Fruit fly (Drosophila melanogaster) whole organism, embryonic: ENCODE data around the gene unc-13.

Experiments used
- Atf6 ChIP-seq: fragments of 200-800 bp; sonication (Bioruptor generic); IDR thresholded peaks from 2 replicates; pipeline ENCODE4 v1.3.6; 2022; ENCODE audit warnings: missing biosample characterization, missing genetic modification characterization
- Bdp1 ChIP-seq: fragments of 200-800 bp; sonication (Bioruptor generic); optimal IDR thresholded peaks from 3 replicates; lab custom pipeline; 2016; ENCODE audit warnings: missing biosample characterization, missing genetic modification characterization
- Blimp-1 ChIP-seq: fragments of 200-800 bp; sonication (Bioruptor generic); optimal IDR thresholded peaks from 3 replicates; lab custom pipeline; 2018; ENCODE audit warnings: missing biosample characterization, missing genetic modification characterization, mild to moderate bottlenecking, moderate library complexity, missing genetic modification reagents
- CG10321 ChIP-seq: fragments of 200-800 bp; sonication (Bioruptor generic); IDR thresholded peaks from 2 replicates; pipeline ENCODE4 v1.3.6; 2022; ENCODE audit warnings: missing biosample characterization, missing genetic modification characterization
- CG10654 ChIP-seq: fragments of 200-800 bp; sonication (Bioruptor generic); optimal IDR thresholded peaks from 2 replicates; lab custom pipeline; 2016; ENCODE audit warnings: missing biosample characterization, missing genetic modification characterization
- CG12236 ChIP-seq: fragments of 200-800 bp; sonication (Bioruptor generic); optimal IDR thresholded peaks from 2 replicates; lab custom pipeline; 2016; ENCODE audit warnings: missing biosample characterization, missing genetic modification characterization
- CG12769 ChIP-seq: fragments of 200-800 bp; sonication (Bioruptor generic); optimal IDR thresholded peaks from 2 replicates; lab custom pipeline; 2019; ENCODE audit warnings: missing biosample characterization, mild to moderate bottlenecking, missing genetic modification characterization, moderate library complexity
- CG13123 ChIP-seq: fragments of 200-800 bp; sonication (Bioruptor generic); optimal IDR thresholded peaks from 2 replicates; lab custom pipeline; 2016; ENCODE audit warnings: missing biosample characterization, missing genetic modification characterization
- CG15011 ChIP-seq: fragments of 200-800 bp; sonication (Bioruptor generic); optimal IDR thresholded peaks from 3 replicates; lab custom pipeline; 2018; ENCODE audit warnings: missing biosample characterization, mild to moderate bottlenecking, missing genetic modification characterization
- CG15073 ChIP-seq: fragments of 200-800 bp; sonication (Bioruptor generic); optimal IDR thresholded peaks from 2 replicates; lab custom pipeline; 2016; ENCODE audit warnings: missing biosample characterization, missing genetic modification characterization
- CG17359 ChIP-seq: fragments of 200-800 bp; sonication (Bioruptor generic); optimal IDR thresholded peaks from 3 replicates; lab custom pipeline; 2018; ENCODE audit warnings: missing biosample characterization, mild to moderate bottlenecking, missing genetic modification characterization, moderate library complexity
- CG18262 ChIP-seq: fragments of 200-800 bp; optimal IDR thresholded peaks from 3 replicates; lab custom pipeline; 2019; ENCODE audit warnings: missing biosample characterization, mild to moderate bottlenecking, missing genetic modification characterization, moderate library complexity
- CG2116 ChIP-seq: fragments of 200-800 bp; sonication (Bioruptor generic); optimal IDR thresholded peaks from 3 replicates; lab custom pipeline; 2018; ENCODE audit warnings: missing biosample characterization, mild to moderate bottlenecking, missing genetic modification characterization
- CG3407 ChIP-seq: fragments of 200-800 bp; sonication (Bioruptor generic); optimal IDR thresholded peaks from 2 replicates; lab custom pipeline; 2018; ENCODE audit warnings: missing biosample characterization, mild to moderate bottlenecking, missing genetic modification characterization
- CG3847 ChIP-seq: fragments of 200-800 bp; sonication (Bioruptor generic); IDR thresholded peaks from 2 replicates; pipeline ENCODE4 v1.3.6; 2022; ENCODE audit warnings: missing biosample characterization, missing genetic modification characterization
- CG5953 ChIP-seq: fragments of 200-800 bp; sonication (Bioruptor generic); IDR thresholded peaks from 2 replicates; pipeline ENCODE4 v1.3.6; 2022; ENCODE audit warnings: missing biosample characterization, missing genetic modification characterization
- CG9817 ChIP-seq: fragments of 200-800 bp; sonication (Bioruptor generic); optimal IDR thresholded peaks from 2 replicates; lab custom pipeline; 2018; ENCODE audit warnings: missing biosample characterization, mild to moderate bottlenecking, missing genetic modification characterization, moderate library complexity
- Deaf1 ChIP-seq: fragments of 200-800 bp; optimal IDR thresholded peaks from 3 replicates; lab custom pipeline; 2019; ENCODE audit warnings: missing biosample characterization, mild to moderate bottlenecking, missing genetic modification characterization, moderate library complexity
- Dek ChIP-seq: fragments of 200-800 bp; sonication (Bioruptor generic); optimal IDR thresholded peaks from 3 replicates; lab custom pipeline; 2019; ENCODE audit warnings: missing biosample characterization, mild to moderate bottlenecking, missing genetic modification characterization, moderate library complexity
- Doc2 ChIP-seq: fragments of 200-800 bp; sonication (Bioruptor generic); IDR thresholded peaks from 2 replicates; pipeline ENCODE4 v1.3.6; 2022; ENCODE audit warnings: missing biosample characterization, missing genetic modification characterization
- Dref ChIP-seq: fragments of 200-800 bp; sonication (Bioruptor generic); IDR thresholded peaks from 2 replicates; pipeline ENCODE4 v1.3.6; 2022; ENCODE audit warnings: missing biosample characterization, missing genetic modification characterization
- ERR ChIP-seq: fragments of 200-800 bp; sonication (Bioruptor generic); optimal IDR thresholded peaks from 2 replicates; lab custom pipeline; 2016; ENCODE audit warnings: missing biosample characterization, missing genetic modification characterization
- HLH54F ChIP-seq: fragments of 200-800 bp; sonication (Bioruptor generic); optimal IDR thresholded peaks from 3 replicates; lab custom pipeline; 2016; ENCODE audit warnings: missing biosample characterization, missing genetic modification characterization
- Hand ChIP-seq: fragments of 200-800 bp; sonication (Bioruptor generic); optimal IDR thresholded peaks from 2 replicates; lab custom pipeline; 2017; ENCODE audit warnings: mild to moderate bottlenecking, missing biosample characterization, missing genetic modification reagents, missing genetic modification characterization
- MESR4 ChIP-seq: fragments of 200-800 bp; sonication (Bioruptor generic); optimal IDR thresholded peaks from 2 replicates; lab custom pipeline; 2018; ENCODE audit warnings: missing biosample characterization, mild to moderate bottlenecking, missing genetic modification characterization, moderate library complexity
- Max ChIP-seq: fragments of 200-800 bp; sonication (Bioruptor generic); optimal IDR thresholded peaks from 2 replicates; lab custom pipeline; 2016; ENCODE audit warnings: missing biosample characterization, mild to moderate bottlenecking, missing genetic modification characterization
- Myb ChIP-seq: fragments of 200-800 bp; sonication (Bioruptor generic); optimal IDR thresholded peaks from 2 replicates; lab custom pipeline; 2016; ENCODE audit warnings: missing biosample characterization, missing genetic modification characterization
- Oaz ChIP-seq: fragments of 200-800 bp; sonication (Bioruptor generic); IDR thresholded peaks from 2 replicates; pipeline ENCODE4 v1.3.6; 2022; ENCODE audit warnings: missing biosample characterization, missing genetic modification characterization
- Rx ChIP-seq: fragments of 200-800 bp; sonication (Bioruptor generic); IDR thresholded peaks from 2 replicates; pipeline ENCODE4 v1.3.6; 2022; ENCODE audit warnings: missing biosample characterization, missing genetic modification characterization
- Tbp ChIP-seq: fragments of >200 bp; optimal IDR thresholded peaks from 2 replicates; lab custom pipeline; 2018; ENCODE audit warnings: missing biosample characterization, missing genetic modification characterization
- amos ChIP-seq: fragments of 200-800 bp; sonication (Bioruptor generic); IDR thresholded peaks from 2 replicates; pipeline ENCODE4 v1.3.6; 2022; ENCODE audit warnings: missing biosample characterization, missing genetic modification characterization; ENCODE audit not compliant: partially characterized antibody
- bowl ChIP-seq: fragments of 200-800 bp; sonication (Bioruptor generic); IDR thresholded peaks from 2 replicates; pipeline ENCODE4 v1.3.6; 2022; ENCODE audit warnings: missing biosample characterization, missing genetic modification characterization
- chn ChIP-seq: fragments of 200-800 bp; sonication (Bioruptor generic); optimal IDR thresholded peaks from 2 replicates; lab custom pipeline; 2016; ENCODE audit warnings: missing biosample characterization, missing genetic modification characterization
- crol ChIP-seq: fragments of 200-800 bp; sonication (Bioruptor generic); IDR thresholded peaks from 2 replicates; pipeline ENCODE4 v1.3.6; 2022; ENCODE audit warnings: missing biosample characterization, missing genetic modification characterization
- dati ChIP-seq: fragments of 200-800 bp; sonication (Bioruptor generic); IDR thresholded peaks from 2 replicates; pipeline ENCODE4 v1.3.6; 2022; ENCODE audit warnings: missing biosample characterization, missing genetic modification characterization
- emc ChIP-seq: fragments of 200-800 bp; sonication (Bioruptor generic); optimal IDR thresholded peaks from 2 replicates; lab custom pipeline; 2016; ENCODE audit warnings: missing biosample characterization, missing genetic modification characterization
- ftz-f1 ChIP-seq: fragments of 200-800 bp; sonication (Bioruptor generic); optimal IDR thresholded peaks from 2 replicates; lab custom pipeline; 2016; ENCODE audit warnings: missing biosample characterization, missing genetic modification characterization
- gcm2 ChIP-seq: fragments of 200-800 bp; sonication (Bioruptor generic); optimal IDR thresholded peaks from 2 replicates; lab custom pipeline; 2016; ENCODE audit warnings: missing biosample characterization, missing genetic modification characterization
- gfzf ChIP-seq: fragments of 200-800 bp; sonication (Bioruptor generic); optimal IDR thresholded peaks from 2 replicates; lab custom pipeline; 2016; ENCODE audit warnings: missing biosample characterization, mild to moderate bottlenecking, missing genetic modification characterization, moderate library complexity
- grn ChIP-seq: fragments of 200-800 bp; sonication (Bioruptor generic); optimal IDR thresholded peaks from 3 replicates; lab custom pipeline; 2017; ENCODE audit warnings: missing biosample characterization, missing genetic modification characterization
- gsb-n ChIP-seq: fragments of 200-800 bp; sonication (Bioruptor generic); optimal IDR thresholded peaks from 3 replicates; lab custom pipeline; 2018; ENCODE audit warnings: missing biosample characterization, mild to moderate bottlenecking, missing genetic modification characterization
- gt ChIP-seq: fragments of 200-800 bp; sonication (Bioruptor generic); IDR thresholded peaks from 2 replicates; pipeline ENCODE4 v1.3.6; 2022; ENCODE audit warnings: missing biosample characterization, missing genetic modification characterization
- h ChIP-seq: fragments of >200 bp; optimal IDR thresholded peaks from 2 replicates; lab custom pipeline; 2017
- ind ChIP-seq: fragments of 200-800 bp; sonication (Bioruptor generic); optimal IDR thresholded peaks from 3 replicates; lab custom pipeline; 2016; ENCODE audit warnings: missing biosample characterization, missing genetic modification characterization
- pita ChIP-seq: fragments of 200-800 bp; sonication (Bioruptor generic); optimal IDR thresholded peaks from 2 replicates; lab custom pipeline; 2017; ENCODE audit warnings: missing biosample characterization, mild to moderate bottlenecking, missing genetic modification characterization
- pnt ChIP-seq: fragments of 200-800 bp; sonication (Bioruptor generic); optimal IDR thresholded peaks from 3 replicates; lab custom pipeline; 2016; ENCODE audit warnings: missing biosample characterization, missing genetic modification characterization
- pros ChIP-seq: fragments of 200-800 bp; sonication (Bioruptor generic); optimal IDR thresholded peaks from 3 replicates; lab custom pipeline; 2019; ENCODE audit warnings: missing biosample characterization, mild to moderate bottlenecking, missing genetic modification characterization, moderate library complexity
- psq ChIP-seq: fragments of 200-800 bp; sonication (Bioruptor generic); optimal IDR thresholded peaks from 2 replicates; lab custom pipeline; 2017; ENCODE audit warnings: missing biosample characterization, missing genetic modification characterization
- rib ChIP-seq: fragments of 200-800 bp; sonication (Bioruptor generic); IDR thresholded peaks from 2 replicates; pipeline ENCODE4 v1.3.6; 2022; ENCODE audit warnings: missing biosample characterization, missing genetic modification characterization
- ro ChIP-seq: fragments of 200-800 bp; sonication (Bioruptor generic); IDR thresholded peaks from 2 replicates; pipeline ENCODE4 v1.3.6; 2022; ENCODE audit warnings: missing biosample characterization, missing genetic modification characterization
- salm ChIP-seq: fragments of 200-800 bp; sonication (Bioruptor generic); optimal IDR thresholded peaks from 2 replicates; lab custom pipeline; 2018; ENCODE audit warnings: missing biosample characterization, mild to moderate bottlenecking, missing genetic modification characterization
- sisA ChIP-seq: fragments of 200-800 bp; sonication (Bioruptor generic); IDR thresholded peaks from 2 replicates; pipeline ENCODE4 v1.3.6; 2022; ENCODE audit warnings: missing biosample characterization, missing genetic modification characterization

unc-13 gene

dm6 chr4:866437-867216, 45.5 kb downstream of the unc-13 start, which contains the start of gene Gyf (continued):
- TF ChIP-seq CG18262 (tag; lab: Kevin White, UChicago) (no peak), ERR (GFP tag; lab: Kevin White, UChicago) (no peak), gsb-n (tag; lab: Kevin White, UChicago) (no peak), Atf6 (no peak), Dref (GFP tag; lab: Robert Waterston, UW) (no peak), gfzf (peak; percentile 87), CG9817 (tag; lab: Kevin White, UChicago) (no peak), salm (no peak), Tbp (GFP tag; lab: Kevin White, UChicago) (no peak), pnt (GFP tag; lab: Kevin White, UChicago) (no peak), chn (no peak), Deaf1 (tag; lab: Kevin White, UChicago) (no peak), CG12769 (tag; lab: Kevin White, UChicago) (no peak), CG5953 (GFP tag; lab: Robert Waterston, UW) (no peak), psq (GFP tag; lab: Kevin White, UChicago) (no peak), Hand (GFP tag; lab: Kevin White, UChicago) (no peak), Bdp1 (GFP tag; lab: Kevin White, UChicago) (no peak), CG15011 (GFP tag; lab: Kevin White, UChicago) (no peak), Myb (GFP tag; lab: Kevin White, UChicago) (peak; percentile 30), grn (GFP tag; lab: Kevin White, UChicago) (no peak), pros (GFP tag; lab: Kevin White, UChicago) (no peak), dati (GFP tag; lab: Robert Waterston, UW) (no peak), CG15073 (GFP tag; lab: Kevin White, UChicago) (no peak), sisA (GFP tag; lab: Robert Waterston, UW) (no peak), amos (GFP tag; lab: Robert Waterston, UW) (no peak), ind (GFP tag; lab: Kevin White, UChicago) (no peak), gt (no peak), Max (GFP tag; lab: Kevin White, UChicago) (peak; percentile 26), Oaz (GFP tag; lab: Robert Waterston, UW) (no peak), CG10654 (GFP tag; lab: Kevin White, UChicago) (no peak), HLH54F (GFP tag; lab: Kevin White, UChicago) (peak; percentile 33), rib (GFP tag; lab: Robert Waterston, UW) (no peak), ftz-f1 (GFP tag; lab: Kevin White, UChicago) (peak; percentile 47), ro (GFP tag; lab: Robert Waterston, UW) (no peak), h (lab: Kevin White, UChicago) (no peak), CG10321 (no peak), CG12236 (GFP tag; lab: Kevin White, UChicago) (no peak), CG3407 (GFP tag; lab: Kevin White, UChicago) (no peak), CG3847 (no peak), CG13123 (no peak), CG17359 (tag; lab: Kevin White, UChicago) (no peak), MESR4 (GFP tag; lab: Kevin White, UChicago) (peak; percentile 65), crol (GFP tag; lab: Robert Waterston, UW) (no peak), pita (no peak), emc (no peak), Doc2 (GFP tag; lab: Robert Waterston, UW) (no peak), Rx (GFP tag; lab: Robert Waterston, UW) (no peak), bowl (no peak), Blimp-1 (no peak), CG2116 (GFP tag; lab: Kevin White, UChicago) (peak; percentile 48), Dek (tag; lab: Kevin White, UChicago) (no peak), gcm2 (no peak)
